Fruit fly (Drosophila melanogaster): ENCODE measurements around the gene Acat2.
A peak's percentile ranks its signal among the peaks of the same experiment; 100 is the strongest.

The Acat2 gene

dm6 chr3L:1319097-1319725 lies 16.5 kb downstream of the Acat2 start:
- TF ChIP-seq CG7045 (GFP tag; optimal IDR thresholded peaks at IDR 0.05) (no peak), CG5204 (GFP tag; optimal IDR thresholded peaks at IDR 0.05) (no peak), cnc (optimal IDR thresholded peaks at IDR 0.05) (no peak), bab1 (GFP tag; optimal IDR thresholded peaks at IDR 0.05) (no peak), cic (GFP tag; optimal IDR thresholded peaks at IDR 0.05) (no peak), toe (GFP tag; optimal IDR thresholded peaks at IDR 0.05) (no peak), Crg-1 (GFP tag; optimal IDR thresholded peaks at IDR 0.05) (no peak), CG14711 (tag; optimal IDR thresholded peaks at IDR 0.05) (no peak), ovo (GFP tag; optimal IDR thresholded peaks at IDR 0.05) (no peak), CG1620 (GFP tag; optimal IDR thresholded peaks at IDR 0.05) (no peak), Hr96 (GFP tag; optimal IDR thresholded peaks at IDR 0.05) (no peak), Mnt (GFP tag; optimal IDR thresholded peaks at IDR 0.05) (no peak), tj (GFP tag; optimal IDR thresholded peaks at IDR 0.05) (no peak), pad (GFP tag; optimal IDR thresholded peaks at IDR 0.05) (no peak), CG12768 (GFP tag; optimal IDR thresholded peaks at IDR 0.05) (no peak), CG11617 (GFP tag; optimal IDR thresholded peaks at IDR 0.05) (no peak), Clk (GFP tag; optimal IDR thresholded peaks at IDR 0.05) (no peak), CG7101 (tag; optimal IDR thresholded peaks at IDR 0.05) (no peak)

dm6 chr3L:1320230-1320930 lies 17.6 kb downstream of the Acat2 start:
- TF ChIP-seq CG7101 (tag; optimal IDR thresholded peaks at IDR 0.05) = peak; percentile 41
- TF ChIP-seq CG14711 (tag; optimal IDR thresholded peaks at IDR 0.05) = peak; percentile 53
- peak; percentile 41 for TF ChIP-seq pad (GFP tag; optimal IDR thresholded peaks at IDR 0.05)
- TF ChIP-seq bab1 (GFP tag; optimal IDR thresholded peaks at IDR 0.05) = peak; percentile 54
- TF ChIP-seq ovo (GFP tag; optimal IDR thresholded peaks at IDR 0.05) = no peak

- TF ChIP-seq tj (GFP tag; optimal IDR thresholded peaks at IDR 0.05) (peak; percentile 95), kay (GFP tag; ENCODE audit: borderline replicate concordance) (no peak), CG7045 (GFP tag; optimal IDR thresholded peaks at IDR 0.05) (no peak), bab1 (GFP tag; optimal IDR thresholded peaks at IDR 0.05) (no peak), pad (GFP tag; optimal IDR thresholded peaks at IDR 0.05) (no peak), CG11617 (GFP tag; optimal IDR thresholded peaks at IDR 0.05) (no peak), CG7101 (tag; optimal IDR thresholded peaks at IDR 0.05) (no peak), cnc (optimal IDR thresholded peaks at IDR 0.05) (no peak)
Measured at dm6 chr3L:1320931-1321556, 18.3 kb downstream of the Acat2 start.

- TF ChIP-seq toe (GFP tag; optimal IDR thresholded peaks at IDR 0.05) (no peak), cnc (optimal IDR thresholded peaks at IDR 0.05) (peak in 1 of 2 experiments; percentile 27), CG7045 (GFP tag; optimal IDR thresholded peaks at IDR 0.05) (no peak), CG11617 (GFP tag; optimal IDR thresholded peaks at IDR 0.05) (no peak), CG14711 (tag; optimal IDR thresholded peaks at IDR 0.05) (no peak)
Measured at dm6 chr3L:1322159-1322558, 19.4 kb downstream of the Acat2 start.

dm6 chr3L:1322706-1323105 lies 20.0 kb downstream of the Acat2 start, which contains the start of gene CG9184:
TSS of gene CG9184 (minus strand) at chr3L:1322806.
- TF ChIP-seq CG5204 (GFP tag; optimal IDR thresholded peaks at IDR 0.05) (no peak), ovo (GFP tag; optimal IDR thresholded peaks at IDR 0.05) (no peak), kay (GFP tag; ENCODE audit: borderline replicate concordance) (no peak), toe (GFP tag; optimal IDR thresholded peaks at IDR 0.05) (no peak), cnc (optimal IDR thresholded peaks at IDR 0.05) (no peak), Crg-1 (GFP tag; optimal IDR thresholded peaks at IDR 0.05) (no peak), CG7045 (GFP tag; optimal IDR thresholded peaks at IDR 0.05) (no peak), cic (GFP tag; optimal IDR thresholded peaks at IDR 0.05) (no peak), Mnt (GFP tag; optimal IDR thresholded peaks at IDR 0.05) (no peak), Clk (GFP tag; optimal IDR thresholded peaks at IDR 0.05) (no peak), Hr96 (GFP tag; optimal IDR thresholded peaks at IDR 0.05) (no peak), bab1 (GFP tag; optimal IDR thresholded peaks at IDR 0.05) (no peak), CG14711 (tag; optimal IDR thresholded peaks at IDR 0.05) (no peak), CG1620 (GFP tag; optimal IDR thresholded peaks at IDR 0.05) (no peak), CG11617 (GFP tag; optimal IDR thresholded peaks at IDR 0.05) (no peak), tj (GFP tag; optimal IDR thresholded peaks at IDR 0.05) (no peak)

dm6 chr3L:1323136-1323535 lies 20.4 kb downstream of the Acat2 start:
- TF ChIP-seq tj (GFP tag; optimal IDR thresholded peaks at IDR 0.05) (peak; percentile 38), CG5204 (GFP tag; optimal IDR thresholded peaks at IDR 0.05) (no peak), CG14711 (tag; optimal IDR thresholded peaks at IDR 0.05) (no peak)
